Fruit fly (Drosophila melanogaster) whole organism, wandering third instar larva: ENCODE measurements around the gene CG8461.

Source experiments
- CG9705 ChIP-seq: fragments of 200-800 bp; sonication (Bioruptor generic); optimal IDR thresholded peaks from 2 replicates; lab custom pipeline; 2018; ENCODE audit warnings: missing biosample characterization, mild to moderate bottlenecking, missing genetic modification characterization
- CrebA ChIP-seq: fragments of 200-800 bp; sonication (Bioruptor generic); optimal IDR thresholded peaks from 2 replicates; lab custom pipeline; 2016; ENCODE audit warnings: missing biosample characterization, mild to moderate bottlenecking, missing genetic modification characterization, borderline replicate concordance
- Dif ChIP-seq: fragments of 200-275, 200-300 bp; sonication (Bioruptor generic); optimal IDR thresholded peaks from 2 replicates; lab custom pipeline; 2018; ENCODE audit warnings: missing biosample characterization, missing genetic modification characterization; ENCODE audit not compliant: partially characterized antibody
- GATAd ChIP-seq: sonication (Bioruptor generic); optimal IDR thresholded peaks from 2 replicates; lab custom pipeline; 2016; ENCODE audit warnings: missing biosample characterization, missing genetic modification characterization
- Hnf4 ChIP-seq: fragments of 200-800 bp; sonication (Bioruptor generic); optimal IDR thresholded peaks from 2 replicates; lab custom pipeline; 2016; ENCODE audit warnings: missing biosample characterization, mild to moderate bottlenecking, missing genetic modification characterization
- Hr78 ChIP-seq: fragments of >200 bp; optimal IDR thresholded peaks from 2 replicates; lab custom pipeline; 2017; ENCODE audit warnings: missing biosample characterization, missing genetic modification characterization
- N ChIP-seq: fragments of >200 bp; optimal IDR thresholded peaks from 2 replicates; lab custom pipeline; 2018; ENCODE audit warnings: missing biosample characterization, missing external identifiers, missing genetic modification characterization
- OdsH ChIP-seq: fragments of 200-800 bp; sonication (Bioruptor generic); optimal IDR thresholded peaks from 2 replicates; lab custom pipeline; 2016; ENCODE audit warnings: missing biosample characterization, mild to moderate bottlenecking, missing genetic modification characterization
- Rel ChIP-seq, 2 experiments: fragments of 200-800 bp; sonication (Bioruptor generic) in 1 of 2; optimal IDR thresholded peaks; 2 replicates in 1 of 2; 3 replicates in 1 of 2; lab custom pipeline; 2016 to 2019; ENCODE audit warnings: mild to moderate bottlenecking in 2 of 2, missing biosample characterization in 2 of 2, missing genetic modification characterization in 2 of 2, moderate library complexity in 1 of 2
- Sp1 ChIP-seq: fragments of 200-800 bp; sonication (Bioruptor generic); optimal IDR thresholded peaks from 3 replicates; lab custom pipeline; 2019; ENCODE audit warnings: missing biosample characterization, mild to moderate bottlenecking, missing genetic modification characterization, moderate library complexity
- Vsx2 ChIP-seq: fragments of 200-300, 225-300 bp; sonication (Bioruptor generic); optimal IDR thresholded peaks from 2 replicates; lab custom pipeline; 2018; ENCODE audit warnings: missing biosample characterization, missing genetic modification characterization; ENCODE audit not compliant: partially characterized antibody
- br ChIP-seq: fragments of 200-800 bp; sonication (Bioruptor generic); optimal IDR thresholded peaks from 2 replicates; lab custom pipeline; 2016; ENCODE audit warnings: missing biosample characterization, missing genetic modification characterization
- brk ChIP-seq: fragments of 200-800 bp; sonication (Bioruptor generic); optimal IDR thresholded peaks from 2 replicates; lab custom pipeline; 2016; ENCODE audit warnings: missing biosample characterization, mild to moderate bottlenecking, missing genetic modification characterization
- dmrt93B ChIP-seq: fragments of 200-800 bp; sonication (Bioruptor generic); optimal IDR thresholded peaks from 2 replicates; lab custom pipeline; 2018; ENCODE audit warnings: missing biosample characterization, mild to moderate bottlenecking, missing genetic modification characterization
- dsf ChIP-seq: sonication (Bioruptor generic); optimal IDR thresholded peaks from 2 replicates; lab custom pipeline; 2016; ENCODE audit warnings: missing biosample characterization, missing genetic modification characterization, borderline replicate concordance
- ey ChIP-seq: fragments of 200-800 bp; sonication (Bioruptor generic); optimal IDR thresholded peaks from 2 replicates; lab custom pipeline; 2016; ENCODE audit warnings: missing biosample characterization, missing genetic modification characterization
- foxo ChIP-seq, 2 experiments: fragments of 200-800 bp; sonication (Bioruptor generic); optimal IDR thresholded peaks; 2 replicates in 1 of 2; 3 replicates in 1 of 2; lab custom pipeline; 2016 to 2017; ENCODE audit warnings: missing biosample characterization in 2 of 2, missing genetic modification characterization in 2 of 2
- fru ChIP-seq: fragments of 200-800 bp; sonication (Bioruptor generic); optimal IDR thresholded peaks from 3 replicates; lab custom pipeline; 2016; ENCODE audit warnings: missing biosample characterization, mild to moderate bottlenecking, missing genetic modification characterization
- h ChIP-seq: fragments of 200-800 bp; sonication (Bioruptor generic); optimal IDR thresholded peaks from 3 replicates; lab custom pipeline; 2016; ENCODE audit warnings: missing biosample characterization, mild to moderate bottlenecking, missing genetic modification characterization
- jim ChIP-seq: fragments of 175-275, 200-325 bp; sonication (Bioruptor generic); optimal IDR thresholded peaks from 2 replicates; lab custom pipeline; 2016; ENCODE audit warnings: missing biosample characterization, mild to moderate bottlenecking, missing genetic modification characterization
- pan ChIP-seq: fragments of >200 bp; optimal IDR thresholded peaks from 2 replicates; lab custom pipeline; 2017
- rgr ChIP-seq: fragments of 200-800 bp; sonication (Bioruptor generic); optimal IDR thresholded peaks from 3 replicates; lab custom pipeline; 2016; ENCODE audit warnings: missing biosample characterization, mild to moderate bottlenecking, missing genetic modification characterization
- sage ChIP-seq: fragments of 200-800 bp; sonication (Bioruptor generic); optimal IDR thresholded peaks from 2 replicates; lab custom pipeline; 2016; ENCODE audit warnings: missing biosample characterization, mild to moderate bottlenecking, missing genetic modification characterization
- sv ChIP-seq: fragments of 200-800 bp; sonication (Bioruptor generic); optimal IDR thresholded peaks from 3 replicates; lab custom pipeline; 2016; ENCODE audit warnings: missing biosample characterization, missing genetic modification characterization
- tai ChIP-seq: sonication (Bioruptor generic); optimal IDR thresholded peaks from 2 replicates; lab custom pipeline; 2016; ENCODE audit warnings: missing biosample characterization, missing genetic modification characterization
- woc ChIP-seq: sonication (Bioruptor generic); optimal IDR thresholded peaks from 2 replicates; lab custom pipeline; 2016; ENCODE audit warnings: missing biosample characterization, mild to moderate bottlenecking, missing genetic modification characterization

The CG8461 gene

DNA sequence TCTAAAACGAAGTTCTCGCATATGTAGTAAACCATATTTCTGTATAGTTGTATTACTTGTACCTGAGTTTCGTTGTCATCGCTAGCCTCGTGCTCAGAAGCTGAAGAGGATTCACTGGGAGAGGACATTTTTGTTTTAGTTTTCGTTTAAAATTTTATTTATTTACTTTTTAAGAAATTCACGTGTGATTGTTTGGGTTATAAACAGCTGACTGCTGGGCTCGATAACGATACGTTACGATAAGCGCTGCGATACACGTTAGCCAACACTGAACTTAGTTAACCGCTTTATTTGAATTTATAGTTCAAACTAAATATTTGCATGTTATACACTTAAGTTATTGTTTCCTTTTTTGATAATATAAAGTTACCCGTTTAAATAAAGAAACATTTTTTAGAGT is at the start of gene CG8461:
Gene CG8461, minus strand, starts transcription at position 218 of the 400 bp plus-strand sequence.
- no peak for TF ChIP-seq h (GFP tag; lab: Kevin White, UChicago)
- no peak for TF ChIP-seq Hr78 (GFP tag; lab: Kevin White, UChicago)
- TF ChIP-seq Hnf4 (GFP tag; lab: Kevin White, UChicago): peak; percentile 26
- TF ChIP-seq pan (lab: Kevin White, UChicago): no peak
- TF ChIP-seq foxo (GFP tag; optimal IDR thresholded peaks at IDR 0.05; lab: Kevin White, UChicago): peak in 1 of 2 experiments; percentile 19
- no peak for TF ChIP-seq tai (GFP tag; lab: Kevin White, UChicago)
- no peak for TF ChIP-seq OdsH (GFP tag; lab: Kevin White, UChicago)
- TF ChIP-seq CrebA (GFP tag; lab: Kevin White, UChicago): no peak

DNA sequence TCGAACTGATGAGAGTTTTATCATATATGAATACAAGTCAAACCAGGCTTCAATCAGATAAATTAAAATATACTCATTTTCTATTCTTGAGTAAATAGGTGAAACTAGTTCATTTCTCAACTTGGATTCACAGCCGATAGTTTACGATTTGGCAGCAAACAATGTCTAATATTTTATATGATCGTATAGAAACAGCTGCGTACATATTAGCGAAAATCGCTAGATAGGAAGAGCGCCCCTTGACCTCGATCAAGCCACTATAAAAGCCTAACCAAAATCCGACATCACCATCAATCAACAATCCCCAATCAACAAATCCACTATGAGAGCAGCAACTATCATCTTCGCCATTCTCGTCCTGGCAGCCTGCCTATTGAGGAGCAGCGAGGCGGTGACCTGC is 48.6 kb upstream of the CG8461 start, which contains the start of gene CG14851:
Gene CG14851, plus strand, starts transcription at position 301 of the 400 bp plus-strand sequence.
- TF ChIP-seq h (GFP tag; lab: Kevin White, UChicago): no peak
- TF ChIP-seq CG9705: no peak
- no peak for TF ChIP-seq Vsx2 (GFP tag; lab: Kevin White, UChicago)
- TF ChIP-seq foxo (GFP tag; optimal IDR thresholded peaks at IDR 0.05; lab: Kevin White, UChicago): no peak
- TF ChIP-seq N (GFP tag; lab: Kevin White, UChicago): no peak
- no peak for TF ChIP-seq brk (GFP tag; lab: Kevin White, UChicago)
- no peak for TF ChIP-seq br
- TF ChIP-seq woc: no peak
- no peak for TF ChIP-seq jim
- no peak for TF ChIP-seq Hnf4 (GFP tag; lab: Kevin White, UChicago)

DNA sequence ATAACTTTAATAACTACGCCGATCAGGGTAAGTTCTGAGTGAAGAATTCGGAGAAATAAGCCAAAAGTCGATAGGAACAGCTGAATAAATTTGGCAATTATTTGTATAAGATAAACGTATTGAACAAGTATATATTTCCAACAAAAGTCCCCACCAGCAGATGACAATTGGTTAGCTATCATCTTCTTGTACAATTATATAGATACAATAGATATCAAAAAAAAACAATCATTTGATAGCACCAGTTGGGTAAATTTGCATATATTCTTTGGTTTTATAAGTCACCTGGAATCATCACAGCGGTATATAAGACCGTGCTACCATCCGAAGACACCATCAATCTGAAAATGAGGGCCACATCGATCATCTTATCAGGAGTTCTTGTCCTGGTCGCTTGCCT is 47.2 kb upstream of the CG8461 start, which contains the start of gene Jig:
Gene Jig, plus strand, starts transcription at position 301 of the 400 bp plus-strand sequence.
- TF ChIP-seq Hr78 (GFP tag; lab: Kevin White, UChicago) (no peak), fru (GFP tag; lab: Kevin White, UChicago) (no peak), CrebA (GFP tag; lab: Kevin White, UChicago) (no peak), dsf (GFP tag; lab: Kevin White, UChicago) (no peak), Rel (GFP tag; optimal IDR thresholded peaks at IDR 0.05; lab: Kevin White, UChicago) (no peak), Rel (tag; optimal IDR thresholded peaks at IDR 0.05; lab: Kevin White, UChicago) (no peak), GATAd (GFP tag; lab: Kevin White, UChicago) (no peak), tai (GFP tag; lab: Kevin White, UChicago) (no peak), Sp1 (GFP tag; lab: Kevin White, UChicago) (no peak), sage (no peak)

DNA sequence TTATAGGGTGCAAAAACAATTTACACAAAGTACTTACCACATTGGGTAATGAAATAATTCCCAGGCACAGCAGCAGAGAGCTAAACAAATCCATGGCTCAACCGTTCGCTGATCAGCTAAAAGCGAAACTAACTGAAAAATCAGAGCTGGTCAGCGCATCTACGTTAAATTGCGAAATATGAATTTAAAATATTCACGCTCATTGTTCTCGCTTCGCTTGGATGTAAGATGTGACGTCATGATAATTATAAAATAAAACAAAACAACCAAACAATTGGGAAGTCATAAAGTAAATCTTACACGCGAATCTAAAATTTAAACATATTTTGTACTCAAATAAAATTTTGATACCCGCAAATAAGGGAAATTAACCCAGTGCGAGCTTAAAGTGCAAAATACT is 46.5 kb upstream of the CG8461 start, which contains the start of gene CG14854:
Gene CG14854, minus strand, starts transcription at position 101 of the 400 bp plus-strand sequence.
- no peak for TF ChIP-seq GATAd (GFP tag; lab: Kevin White, UChicago)
- TF ChIP-seq, all 38 proteins: peak for 0

DNA sequence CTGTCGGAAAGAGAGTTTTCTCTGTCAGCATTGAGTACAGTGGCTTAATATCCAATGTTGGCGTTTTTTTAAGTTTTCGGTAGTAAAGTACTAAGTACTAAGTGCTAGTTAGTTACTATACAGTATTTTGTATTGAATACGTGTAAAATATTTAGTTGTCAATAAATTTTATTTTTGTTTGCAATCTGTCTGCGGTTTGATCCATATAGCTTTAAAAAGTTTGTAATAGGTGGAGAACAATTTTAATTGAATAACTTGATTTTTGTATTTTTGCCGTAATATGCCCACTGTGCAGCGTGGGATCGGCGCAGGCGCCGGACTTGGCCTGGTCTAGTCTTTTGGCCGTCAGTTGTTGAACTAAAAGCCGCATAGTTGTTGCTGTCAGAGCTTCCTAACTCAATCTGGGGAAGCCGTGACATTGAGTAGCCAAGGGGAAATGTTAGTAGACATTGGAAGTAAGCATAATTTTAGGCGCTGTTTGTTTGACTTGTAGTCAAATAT is 45.0 kb upstream of the CG8461 start:
- TF ChIP-seq dsf (GFP tag; lab: Kevin White, UChicago) (no peak), CG9705 (peak; percentile 11), Hr78 (GFP tag; lab: Kevin White, UChicago) (no peak), Dif (GFP tag; lab: Kevin White, UChicago) (no peak), Sp1 (GFP tag; lab: Kevin White, UChicago) (peak; percentile 43), foxo (GFP tag; optimal IDR thresholded peaks at IDR 0.05; lab: Kevin White, UChicago) (peak in 1 of 2 experiments; percentile 57), sv (GFP tag; lab: Kevin White, UChicago) (peak; percentile 85), rgr (GFP tag; lab: Kevin White, UChicago) (peak; percentile 32), fru (GFP tag; lab: Kevin White, UChicago) (peak; percentile 46), dmrt93B (GFP tag; lab: Kevin White, UChicago) (peak; percentile 24), h (GFP tag; lab: Kevin White, UChicago) (peak; percentile 42), br (peak; percentile 43), ey (peak; percentile 10), OdsH (GFP tag; lab: Kevin White, UChicago) (peak; percentile 29), sage (no peak)
